Worm (Caenorhabditis elegans) whole organism, L1 larva: ENCODE measurements around the gene npr-31.
A peak's percentile ranks its signal among the peaks of the same experiment; 100 is the strongest.

Experiments
- C04F5.9 ChIP-seq: sonication (generic microtip); optimal IDR thresholded peaks from 2 replicates; lab custom pipeline; 2016; ENCODE audit warnings: missing genetic modification characterization, missing compliant biosample characterization
- C34B4.2 ChIP-seq: sonication (generic microtip); optimal IDR thresholded peaks from 2 replicates; lab custom pipeline; 2017; ENCODE audit warnings: mild to moderate bottlenecking, missing genetic modification characterization, missing compliant biosample characterization
- F16B12.6 ChIP-seq: fragments of 150-350 bp; optimal IDR thresholded peaks from 2 replicates; lab custom pipeline; 2014; ENCODE audit warnings: missing biosample characterization, missing genetic modification characterization
- Y116A8C.19 ChIP-seq: sonication (generic microtip); optimal IDR thresholded peaks from 2 replicates; lab custom pipeline; 2016; ENCODE audit warnings: missing compliant biosample characterization, missing genetic modification characterization, borderline replicate concordance
- aha-1 ChIP-seq: fragments of 150-350 bp; optimal IDR thresholded peaks from 2 replicates; lab custom pipeline; 2014; ENCODE audit warnings: missing biosample characterization, missing genetic modification characterization
- aly-2 ChIP-seq: fragments of 150-350 bp; optimal IDR thresholded peaks from 2 replicates; lab custom pipeline; 2014; ENCODE audit warnings: missing biosample characterization, missing genetic modification characterization
- ama-1 ChIP-seq: fragments of 150-350 bp; optimal IDR thresholded peaks from 2 replicates; lab custom pipeline; 2014
- ceh-82 ChIP-seq, 3 experiments: fragments of 150-350 bp in 1 of 3; sonication (generic microtip) in 2 of 3; optimal IDR thresholded peaks; 2 replicates each; lab custom pipeline; 2014 to 2017; ENCODE audit warnings: missing biosample characterization in 3 of 3, missing genetic modification characterization in 3 of 3
- ceh-90 ChIP-seq: sonication (generic microtip); optimal IDR thresholded peaks from 2 replicates; lab custom pipeline; 2016; ENCODE audit warnings: missing genetic modification characterization, missing compliant biosample characterization
- dpl-1 ChIP-seq, 3 experiments: fragments of 150-350 bp in 2 of 3; sonication (generic microtip) in 1 of 3; optimal IDR thresholded peaks; 2 replicates each; lab custom pipeline; 2014 to 2017; ENCODE audit warnings: missing biosample characterization in 3 of 3, missing genetic modification characterization in 3 of 3, missing genetic modification reagents in 3 of 3
- dsc-1 ChIP-seq: sonication (generic microtip); optimal IDR thresholded peaks from 2 replicates; lab custom pipeline; 2016; ENCODE audit warnings: mild to moderate bottlenecking, missing genetic modification characterization, missing compliant biosample characterization
- efl-1 ChIP-seq, 4 experiments: fragments of 150-350 bp; optimal IDR thresholded peaks in 3 of 4; peaks in 1 of 4; 1 replicate in 1 of 4; 2 replicates in 3 of 4; lab custom pipeline; 2014; ENCODE audit warnings: missing biosample characterization in 2 of 4, missing genetic modification characterization in 2 of 4, missing genetic modification reagents in 2 of 4
- egl-13 ChIP-seq: sonication (generic microtip); optimal IDR thresholded peaks from 2 replicates; lab custom pipeline; 2016; ENCODE audit warnings: missing genotype, missing genetic modification reagents, missing genetic modification characterization, missing compliant biosample characterization
- elt-2 ChIP-seq: sonication (generic microtip); optimal IDR thresholded peaks from 2 replicates; lab custom pipeline; 2016; ENCODE audit warnings: missing genetic modification characterization, mild to moderate bottlenecking, inconsistent platforms, missing compliant biosample characterization, missing genetic modification reagents
- fkh-10 ChIP-seq: sonication (generic microtip); optimal IDR thresholded peaks from 2 replicates; lab custom pipeline; 2017; ENCODE audit warnings: missing biosample characterization, missing genetic modification reagents, missing genetic modification characterization
- fkh-8 ChIP-seq: sonication (generic microtip); optimal IDR thresholded peaks from 2 replicates; lab custom pipeline; 2016; ENCODE audit warnings: mild to moderate bottlenecking, missing genetic modification characterization, missing compliant biosample characterization
- fos-1 ChIP-seq: fragments of 150-350 bp; optimal IDR thresholded peaks from 2 replicates; lab custom pipeline; 2014; ENCODE audit warnings: missing biosample characterization, missing genetic modification characterization
- hlh-4 ChIP-seq: sonication (generic microtip); optimal IDR thresholded peaks from 2 replicates; lab custom pipeline; 2016; ENCODE audit warnings: mild to moderate bottlenecking, missing genetic modification characterization, missing compliant biosample characterization
- lin-14 ChIP-seq: fragments of 200-800 bp; sonication (Bioruptor generic); optimal IDR thresholded peaks from 2 replicates; lab custom pipeline; 2018; ENCODE audit warnings: mild to moderate bottlenecking, missing genetic modification characterization, moderate library complexity, missing compliant biosample characterization
- lsy-2 ChIP-seq, 2 experiments: fragments of 150-350 bp; optimal IDR thresholded peaks; 2 replicates each; lab custom pipeline; 2014; ENCODE audit warnings: missing biosample characterization in 2 of 2, missing genetic modification characterization in 2 of 2
- mdl-1 ChIP-seq, 2 experiments: fragments of 150-350 bp; optimal IDR thresholded peaks; 2 replicates each; lab custom pipeline; 2014 to 2017; ENCODE audit warnings: missing biosample characterization in 2 of 2, missing genetic modification characterization in 2 of 2, inconsistent platforms in 1 of 2
- nhr-11 ChIP-seq: fragments of 150-350 bp; optimal IDR thresholded peaks from 2 replicates; lab custom pipeline; 2014; ENCODE audit warnings: missing biosample characterization, missing genetic modification characterization
- nhr-19 ChIP-seq: fragments of 200-800 bp; sonication (Bioruptor generic); conservative IDR thresholded peaks from 2 replicates; pipeline ENCODE4 v1.3.6; 2022; ENCODE audit warnings: missing genetic modification characterization, missing compliant biosample characterization
- nhr-20 ChIP-seq: sonication (generic microtip); optimal IDR thresholded peaks from 2 replicates; lab custom pipeline; 2016; ENCODE audit warnings: mild to moderate bottlenecking, missing genetic modification characterization, missing compliant biosample characterization
- nhr-237 ChIP-seq: fragments of 150-350 bp; optimal IDR thresholded peaks from 2 replicates; lab custom pipeline; 2014; ENCODE audit warnings: missing biosample characterization, missing genetic modification characterization
- nhr-71 ChIP-seq: sonication (generic microtip); optimal IDR thresholded peaks from 2 replicates; lab custom pipeline; 2016; ENCODE audit warnings: mild to moderate bottlenecking, missing genetic modification characterization, moderate library complexity, missing compliant biosample characterization
- nhr-85 ChIP-seq: sonication (generic microtip); peaks from one replicate; lab custom pipeline; 2016; ENCODE audit warnings: missing genetic modification characterization, inconsistent platforms, missing compliant biosample characterization
- nhr-90 ChIP-seq: sonication (generic microtip); optimal IDR thresholded peaks from 2 replicates; lab custom pipeline; 2016; ENCODE audit warnings: mild to moderate bottlenecking, missing genetic modification characterization, missing compliant biosample characterization; ENCODE audit not compliant: poor library complexity
- skn-1 ChIP-seq: fragments of 150-350 bp; optimal IDR thresholded peaks from 2 replicates; lab custom pipeline; 2014; ENCODE audit warnings: missing biosample characterization, missing genetic modification characterization
- sox-4 ChIP-seq: sonication (generic microtip); optimal IDR thresholded peaks from 2 replicates; lab custom pipeline; 2016; ENCODE audit warnings: missing genetic modification characterization, missing compliant biosample characterization
- sup-37 ChIP-seq: fragments of 200-800 bp; sonication (Bioruptor generic); optimal IDR thresholded peaks from 2 replicates; lab custom pipeline; 2018; ENCODE audit warnings: mild to moderate bottlenecking, missing genetic modification characterization, missing compliant biosample characterization
- tbx-2 ChIP-seq: sonication (generic microtip); optimal IDR thresholded peaks from 2 replicates; lab custom pipeline; 2016; ENCODE audit warnings: missing genetic modification characterization, missing compliant biosample characterization
- unc-130 ChIP-seq: fragments of 150-350 bp; optimal IDR thresholded peaks from 2 replicates; lab custom pipeline; 2017; ENCODE audit warnings: missing biosample characterization, missing genetic modification characterization, inconsistent platforms
- unc-62 ChIP-seq: fragments of 150-350 bp; optimal IDR thresholded peaks from 2 replicates; lab custom pipeline; 2014; ENCODE audit warnings: missing biosample characterization, missing genetic modification reagents, missing genetic modification characterization
- unc-86 ChIP-seq: sonication (generic microtip); optimal IDR thresholded peaks from 2 replicates; lab custom pipeline; 2016; ENCODE audit warnings: missing genetic modification characterization, missing compliant biosample characterization
- unc-98 ChIP-seq: fragments of 200-800 bp; sonication (Bioruptor generic); IDR thresholded peaks from 2 replicates; pipeline ENCODE4 v1.3.6; 2022; ENCODE audit warnings: missing genetic modification characterization, missing compliant biosample characterization

npr-31 gene

DNA sequence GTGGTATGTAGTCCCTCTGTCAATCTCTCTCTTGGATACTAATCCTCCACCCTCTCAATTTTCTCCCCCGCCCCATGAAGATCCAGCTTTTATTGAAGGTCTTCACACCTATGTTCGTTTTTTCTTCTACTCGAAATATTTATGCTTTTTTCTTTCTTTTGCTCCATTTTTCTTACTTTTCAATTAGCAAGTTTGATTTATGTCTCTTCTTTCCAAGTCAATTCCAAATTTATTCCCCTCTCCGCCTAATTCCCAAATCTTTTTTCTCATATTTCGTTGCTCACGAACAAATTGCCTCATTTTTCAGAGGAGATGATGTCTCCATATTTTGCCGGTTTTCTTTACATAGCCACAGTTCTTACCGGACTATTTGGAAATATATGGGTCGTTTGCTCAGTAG is at the start of gene npr-31:
Gene npr-31, plus strand, starts transcription at position 301 of the 400 bp plus-strand sequence.
- TF ChIP-seq unc-98 (GFP tag; lab: Robert Waterston, UW) (no peak), skn-1 (no peak), nhr-20 (tag; lab: Kevin White, UChicago) (no peak), aly-2 (tag; lab: Kevin White, UChicago) (no peak), nhr-11 (tag; lab: Kevin White, UChicago) (no peak), unc-86 (tag; lab: Kevin White, UChicago) (no peak), dsc-1 (tag; lab: Kevin White, UChicago) (no peak), Y116A8C.19 (no peak), aha-1 (tag; lab: Kevin White, UChicago) (no peak), fkh-8 (tag; lab: Kevin White, UChicago) (no peak), hlh-4 (no peak), ama-1 (lab: Kevin White, UChicago) (no peak), C34B4.2 (tag; lab: Kevin White, UChicago) (no peak), F16B12.6 (tag; lab: Kevin White, UChicago) (no peak)

DNA sequence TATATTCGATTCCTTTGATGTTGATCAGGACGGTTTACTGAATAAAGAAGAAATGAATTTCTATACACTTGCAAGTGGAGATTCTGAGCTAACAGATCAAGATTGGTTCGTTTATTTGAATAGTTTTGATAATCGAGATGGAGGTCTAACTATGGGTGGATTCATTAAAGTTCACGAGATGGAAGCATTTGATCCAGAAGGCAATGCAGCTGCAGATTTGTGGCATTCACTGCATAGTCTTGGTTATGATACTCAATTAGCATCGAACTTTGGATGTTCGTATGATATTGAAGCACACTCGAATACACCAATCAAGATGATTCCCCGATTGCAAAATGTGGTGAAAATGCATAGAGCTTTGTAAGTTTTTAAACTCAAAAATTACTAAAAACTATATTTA is 48.4 kb upstream of the npr-31 start:
- TF ChIP-seq nhr-237 (tag; lab: Kevin White, UChicago) (no peak), nhr-85 (tag; lab: Kevin White, UChicago) (no peak), egl-13 (tag; lab: Kevin White, UChicago) (no peak), nhr-19 (no peak), aha-1 (tag; lab: Kevin White, UChicago) (no peak), efl-1 (optimal IDR thresholded peaks at IDR 0.05; lab: Kevin White, UChicago) (no peak), efl-1 (GFP tag; optimal IDR thresholded peaks at IDR 0.05 in 1 of 2; lab: Kevin White, UChicago) (peak in 1 of 2 experiments; percentile 67), hlh-4 (no peak)

DNA sequence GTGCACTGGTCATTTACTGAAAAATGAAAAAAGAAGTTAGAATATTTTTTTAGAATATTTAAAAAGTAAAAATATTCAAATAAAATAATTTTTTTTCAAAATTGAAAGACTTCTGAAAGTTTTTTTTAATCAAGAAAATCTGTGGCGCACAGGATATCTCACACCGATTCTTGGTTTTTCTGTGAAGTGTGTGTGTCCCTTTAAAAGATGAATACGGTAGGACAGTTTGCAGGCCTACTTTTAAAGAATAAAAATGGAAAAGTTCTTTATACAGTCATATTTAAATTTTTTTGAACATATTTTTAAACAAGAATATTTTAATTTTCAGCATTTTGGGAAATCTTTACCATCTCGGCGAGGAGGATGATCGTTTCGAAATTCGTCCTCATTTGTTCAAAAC is 45.8 kb upstream of the npr-31 start, which contains the start of gene mct-5:
Gene mct-5, minus strand, starts transcription at position 16 of the 400 bp plus-strand sequence.
- TF ChIP-seq fkh-10 (GFP tag; lab: Kevin White, UChicago): no peak
- no peak for TF ChIP-seq fos-1 (tag; lab: Kevin White, UChicago)
- TF ChIP-seq lin-14 (GFP tag; lab: Kevin White, UChicago): no peak
- no peak for TF ChIP-seq ceh-90
- TF ChIP-seq ceh-82 (tag; optimal IDR thresholded peaks at IDR 0.05; lab: Kevin White, UChicago): no peak
- no peak for TF ChIP-seq dpl-1 (GFP tag; optimal IDR thresholded peaks at IDR 0.05; lab: Kevin White, UChicago)
- TF ChIP-seq nhr-19: no peak
- no peak for TF ChIP-seq unc-62 (GFP tag; lab: Kevin White, UChicago)
- no peak for TF ChIP-seq sup-37 (GFP tag; lab: Kevin White, UChicago)
- TF ChIP-seq lsy-2 (tag; optimal IDR thresholded peaks at IDR 0.05; lab: Kevin White, UChicago): no peak
- no peak for TF ChIP-seq C04F5.9 (tag; lab: Kevin White, UChicago)
- TF ChIP-seq mdl-1 (tag; optimal IDR thresholded peaks at IDR 0.05; lab: Kevin White, UChicago): no peak
- TF ChIP-seq tbx-2 (tag; lab: Kevin White, UChicago): no peak
- TF ChIP-seq sox-4 (tag; lab: Kevin White, UChicago): no peak
- TF ChIP-seq C34B4.2 (tag; lab: Kevin White, UChicago): no peak
- TF ChIP-seq skn-1: no peak
- TF ChIP-seq, all 84 proteins: peak for 0

DNA sequence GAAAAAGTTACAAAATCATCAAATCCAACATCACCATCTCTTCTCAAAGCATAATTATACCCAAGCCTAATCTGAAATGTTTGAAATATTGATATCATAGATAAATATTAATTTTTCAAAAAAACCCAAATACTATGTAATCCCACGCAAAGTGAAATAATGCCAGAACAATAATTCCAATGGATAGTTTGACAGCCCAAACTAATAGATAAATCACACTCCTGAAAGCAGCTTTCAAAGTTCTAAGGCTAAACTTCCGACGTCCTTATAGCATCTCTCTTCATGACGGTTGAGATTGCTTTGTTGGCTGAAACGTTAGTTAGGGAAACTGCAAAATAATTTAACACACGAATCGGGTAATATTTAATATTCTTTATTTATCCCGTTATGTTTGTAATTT is 45.2 kb upstream of the npr-31 start:
- peak; percentile 0 for TF ChIP-seq nhr-90 (tag; lab: Kevin White, UChicago)
- TF ChIP-seq nhr-71: peak; percentile 22
- no peak for TF ChIP-seq unc-130 (tag; lab: Kevin White, UChicago)

DNA sequence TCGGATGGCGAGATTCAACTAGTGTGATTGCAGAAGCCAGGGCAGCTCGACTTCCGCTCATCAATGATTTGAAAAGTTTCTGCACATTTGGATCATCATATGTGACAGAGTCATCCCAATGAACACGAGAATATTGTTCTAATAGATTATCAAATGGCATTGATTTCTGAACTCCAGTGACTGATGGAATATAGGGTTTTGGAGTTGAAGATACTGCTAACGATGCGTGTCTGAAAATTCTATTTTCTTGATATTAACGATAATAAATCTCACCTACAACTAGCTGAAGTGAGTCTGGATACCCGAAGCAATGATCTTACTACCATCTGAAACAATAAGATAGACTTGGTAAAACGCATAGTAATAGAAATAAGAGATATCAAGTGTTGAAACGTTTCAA is 43.6 kb upstream of the npr-31 start, which contains the start of gene mmaa-1:
Gene mmaa-1, minus strand, starts transcription at position 328 of the 400 bp plus-strand sequence.
- TF ChIP-seq elt-2 (tag; lab: Kevin White, UChicago) (no peak), nhr-71 (peak; percentile 10)
